Worm (Caenorhabditis elegans): ENCODE measurements around the gene vha-5.

DNA sequence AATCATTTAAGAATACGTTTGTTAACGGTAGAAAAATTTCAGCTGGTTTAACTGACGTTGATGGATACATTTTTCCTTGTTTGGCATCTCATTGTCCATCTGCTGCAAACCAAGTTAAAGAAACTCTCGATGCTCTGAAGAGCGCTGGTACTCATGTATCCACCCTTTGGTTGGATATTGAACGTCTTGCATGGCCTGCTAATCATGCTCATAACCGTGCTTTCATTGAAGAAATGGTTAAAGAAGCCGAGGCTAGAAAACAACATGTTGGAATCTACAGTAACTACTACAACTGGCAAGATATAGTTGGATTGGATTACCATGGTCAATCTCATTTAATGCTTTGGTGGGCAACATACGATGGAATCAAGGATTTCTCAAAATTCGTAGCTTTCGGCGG, 29.3 kb downstream of the vha-5 start:
- TF ChIP-seq saeg-2 (GFP tag; IDR thresholded peaks at IDR 0.05) (no peak), dmd-9 (GFP tag; IDR thresholded peaks at IDR 0.05) (no peak), lin-1 (GFP tag; IDR thresholded peaks at IDR 0.05) (no peak), snpc-4 (tag; optimal IDR thresholded peaks at IDR 0.05) (no peak), nhr-48 (tag; optimal IDR thresholded peaks at IDR 0.05) (no peak), mxl-3 (GFP tag; optimal IDR thresholded peaks at IDR 0.05) (no peak), ceh-20 (GFP tag; IDR thresholded peaks at IDR 0.05) (no peak), nhr-41 (GFP tag; IDR thresholded peaks at IDR 0.05) (no peak), aly-2 (tag; optimal IDR thresholded peaks at IDR 0.05) (no peak), snpc-1.2 (GFP tag; IDR thresholded peaks at IDR 0.05) (no peak)
